Worm (Caenorhabditis elegans) whole organism, L4 larva: ENCODE measurements around the gene twnk-1.

Source experiments
- D1046.2 ChIP-seq: fragments of 200-800 bp; sonication (Bioruptor generic); IDR thresholded peaks from 2 replicates; pipeline ENCODE4 v1.3.6; 2022; ENCODE audit warnings: missing genetic modification characterization, missing compliant biosample characterization
- F37D6.2 ChIP-seq: sonication (generic microtip); optimal IDR thresholded peaks from 2 replicates; lab custom pipeline; 2016; ENCODE audit warnings: mild to moderate bottlenecking, missing genetic modification characterization, missing compliant biosample characterization
- F44E2.7 ChIP-seq: fragments of 200-800 bp; sonication (Bioruptor generic); IDR thresholded peaks from 2 replicates; pipeline ENCODE4 v2.1.2; 2022; ENCODE audit warnings: missing genetic modification characterization, missing compliant biosample characterization
- F49E8.2 ChIP-seq: sonication (generic microtip); optimal IDR thresholded peaks from 2 replicates; lab custom pipeline; 2016; ENCODE audit warnings: missing compliant biosample characterization, mild to moderate bottlenecking, missing genetic modification characterization, borderline replicate concordance
- T20F7.1 ChIP-seq: fragments of 200-800 bp; sonication (Bioruptor generic); optimal IDR thresholded peaks from 2 replicates; lab custom pipeline; 2018; ENCODE audit warnings: mild to moderate bottlenecking, missing genetic modification characterization, missing compliant biosample characterization
- T26A8.4 ChIP-seq: fragments of 200-800 bp; sonication (Bioruptor generic); IDR thresholded peaks from 2 replicates; pipeline ENCODE4 v1.3.6; 2022; ENCODE audit warnings: missing genetic modification characterization, missing compliant biosample characterization
- Y105C5A.15 ChIP-seq: fragments of 200-800 bp; sonication (Bioruptor generic); IDR thresholded peaks from 2 replicates; pipeline ENCODE4 v1.3.6; 2022; ENCODE audit warnings: missing genetic modification characterization, missing compliant biosample characterization
- Y48G9A.11 ChIP-seq: fragments of 200-800 bp; sonication (Bioruptor generic); IDR thresholded peaks from 2 replicates; pipeline ENCODE4 v1.3.6; 2022; ENCODE audit warnings: missing genetic modification reagents, missing genetic modification characterization, missing compliant biosample characterization
- Y75B8A.6 ChIP-seq: fragments of 200-800 bp; sonication (Bioruptor generic); IDR thresholded peaks from 2 replicates; pipeline ENCODE4 v1.3.6; 2022; ENCODE audit warnings: missing genetic modification reagents, missing genetic modification characterization, missing compliant biosample characterization
- aha-1 ChIP-seq: fragments of 150-350 bp; peaks from one replicate; lab custom pipeline; 2014; ENCODE audit warnings: missing biosample characterization, missing genetic modification characterization
- arid-1 ChIP-seq: fragments of 200-800 bp; sonication (Bioruptor generic); conservative IDR thresholded peaks from 2 replicates; pipeline ENCODE4 v1.3.6; 2022; ENCODE audit warnings: missing genetic modification reagents, missing genetic modification characterization, missing compliant biosample characterization
- attf-4 ChIP-seq: sonication (generic microtip); optimal IDR thresholded peaks from 3 replicates; lab custom pipeline; 2017; ENCODE audit warnings: missing biosample characterization, missing genetic modification characterization
- cey-2 ChIP-seq: sonication (generic microtip); optimal IDR thresholded peaks from 3 replicates; lab custom pipeline; 2017; ENCODE audit warnings: missing genetic modification characterization, mild to moderate bottlenecking, missing compliant biosample characterization, antibody characterized with exemption, borderline replicate concordance; ENCODE audit not compliant: insufficient read depth
- ctbp-1 ChIP-seq: fragments of 200-800 bp; sonication (Bioruptor generic); IDR thresholded peaks from 2 replicates; pipeline ENCODE4 v1.3.6; 2022; ENCODE audit warnings: missing genetic modification reagents, missing genetic modification characterization, missing compliant biosample characterization
- daf-16 ChIP-seq, 3 experiments: sonication (generic microtip); optimal IDR thresholded peaks; 2 replicates each; lab custom pipeline; 2016 to 2017; ENCODE audit warnings: missing genetic modification characterization in 3 of 3, missing genetic modification reagents in 3 of 3, mild to moderate bottlenecking in 2 of 3, missing compliant biosample characterization in 2 of 3, missing biosample characterization in 1 of 3, moderate library complexity in 1 of 3
- dmd-6 ChIP-seq: fragments of 200-800 bp; sonication (Bioruptor generic); IDR thresholded peaks from 2 replicates; pipeline ENCODE4 v1.3.6; 2022; ENCODE audit warnings: missing genetic modification reagents, missing genetic modification characterization, missing compliant biosample characterization
- dmd-8 ChIP-seq: fragments of 200-800 bp; sonication (Bioruptor generic); IDR thresholded peaks from 2 replicates; pipeline ENCODE4 v1.3.6; 2022; ENCODE audit warnings: missing genetic modification characterization, missing compliant biosample characterization
- dve-1 ChIP-seq: sonication (generic microtip); optimal IDR thresholded peaks from 2 replicates; lab custom pipeline; 2017; ENCODE audit warnings: antibody characterized with exemption, mild to moderate bottlenecking, missing genetic modification characterization, missing compliant biosample characterization; ENCODE audit not compliant: insufficient read depth
- fos-1 ChIP-seq: fragments of 150-350 bp; optimal IDR thresholded peaks from 2 replicates; lab custom pipeline; 2014; ENCODE audit warnings: missing biosample characterization, missing genetic modification characterization
- gei-8 ChIP-seq: fragments of 200-800 bp; sonication (Bioruptor generic); optimal IDR thresholded peaks from 2 replicates; lab custom pipeline; 2018; ENCODE audit warnings: mild to moderate bottlenecking, missing genetic modification characterization, missing compliant biosample characterization
- hlh-11 ChIP-seq: fragments of 200-800 bp; sonication (Bioruptor generic); optimal IDR thresholded peaks from 2 replicates; lab custom pipeline; 2018; ENCODE audit warnings: mild to moderate bottlenecking, missing genetic modification characterization, missing compliant biosample characterization
- hlh-30 ChIP-seq: sonication (generic microtip); optimal IDR thresholded peaks from 2 replicates; lab custom pipeline; 2017; ENCODE audit warnings: antibody characterized with exemption, mild to moderate bottlenecking, missing genetic modification characterization, missing compliant biosample characterization; ENCODE audit not compliant: insufficient read depth
- hmg-1.1 ChIP-seq: fragments of 200-800 bp; sonication (Bioruptor generic); IDR thresholded peaks from 2 replicates; pipeline ENCODE4 v1.3.6; 2022; ENCODE audit warnings: missing genetic modification reagents, missing genetic modification characterization, missing compliant biosample characterization
- lim-7 ChIP-seq: fragments of 200-800 bp; sonication (Bioruptor generic); IDR thresholded peaks from 2 replicates; pipeline ENCODE4 v1.3.6; 2022; ENCODE audit warnings: missing genetic modification characterization, missing compliant biosample characterization
- lin-1 ChIP-seq: fragments of 200-800 bp; sonication (Bioruptor generic); IDR thresholded peaks from 2 replicates; pipeline ENCODE4 v1.3.6; 2022; ENCODE audit warnings: missing genetic modification reagents, missing genetic modification characterization, missing compliant biosample characterization
- lin-38 ChIP-seq: fragments of 200-800 bp; sonication (Bioruptor generic); IDR thresholded peaks from 2 replicates; pipeline ENCODE4 v1.3.6; 2022; ENCODE audit warnings: missing genetic modification reagents, missing genetic modification characterization, missing compliant biosample characterization
- madf-5 ChIP-seq, 2 experiments: fragments of 200-800 bp; sonication (Bioruptor generic); IDR thresholded peaks; 2 replicates each; pipeline ENCODE4 v1.3.6; 2022; ENCODE audit warnings: missing compliant biosample characterization in 2 of 2, missing genetic modification characterization in 2 of 2
- mdt-29 ChIP-seq: fragments of 200-800 bp; sonication (Bioruptor generic); IDR thresholded peaks from 2 replicates; pipeline ENCODE4 v1.3.6; 2022; ENCODE audit warnings: missing genetic modification reagents, missing genetic modification characterization, missing compliant biosample characterization
- mes-2 ChIP-seq: sonication (generic microtip); optimal IDR thresholded peaks from 2 replicates; lab custom pipeline; 2016; ENCODE audit warnings: missing genotype, mild to moderate bottlenecking, missing genetic modification characterization, missing compliant biosample characterization; ENCODE audit not compliant: poor library complexity, severe bottlenecking
- mxl-3 ChIP-seq: fragments of 200-800 bp; sonication (Bioruptor generic); optimal IDR thresholded peaks from 2 replicates; lab custom pipeline; 2018; ENCODE audit warnings: mild to moderate bottlenecking, missing genetic modification characterization, missing compliant biosample characterization
- nhr-10 ChIP-seq: fragments of 150-350 bp; optimal IDR thresholded peaks from 2 replicates; lab custom pipeline; 2014; ENCODE audit warnings: missing biosample characterization, missing genetic modification characterization
- nhr-102 ChIP-seq: sonication (generic microtip); optimal IDR thresholded peaks from 2 replicates; lab custom pipeline; 2016; ENCODE audit warnings: mild to moderate bottlenecking, missing genetic modification characterization, moderate library complexity, missing compliant biosample characterization
- nhr-237 ChIP-seq: sonication (generic microtip); optimal IDR thresholded peaks from 2 replicates; lab custom pipeline; 2017; ENCODE audit warnings: missing biosample characterization, missing genetic modification characterization
- nhr-41 ChIP-seq: fragments of 200-800 bp; sonication (Bioruptor generic); IDR thresholded peaks from 2 replicates; pipeline ENCODE4 v1.3.6; 2022; ENCODE audit warnings: missing genetic modification reagents, missing genetic modification characterization, missing compliant biosample characterization
- nhr-6 ChIP-seq: fragments of 150-350 bp; optimal IDR thresholded peaks from 2 replicates; lab custom pipeline; 2014; ENCODE audit warnings: missing biosample characterization, missing genetic modification characterization
- nhr-76 ChIP-seq: fragments of 150-350 bp; optimal IDR thresholded peaks from 2 replicates; lab custom pipeline; 2014; ENCODE audit warnings: missing biosample characterization, missing genetic modification characterization
- nhr-77 ChIP-seq: fragments of 150-350 bp; optimal IDR thresholded peaks from 2 replicates; lab custom pipeline; 2014; ENCODE audit warnings: missing biosample characterization, missing genetic modification characterization
- pha-4 ChIP-seq, 2 experiments: fragments of 150-350 bp in 1 of 2; fragments of 200-800 bp in 1 of 2; sonication (Bioruptor generic) in 1 of 2; IDR thresholded peaks in 1 of 2; optimal IDR thresholded peaks in 1 of 2; 2 replicates each; pipeline versions ENCODE4 v1.3.6 to Lab custom; 2014 to 2022; ENCODE audit warnings: missing genetic modification characterization in 2 of 2, missing genetic modification reagents in 2 of 2, missing biosample characterization in 1 of 2, missing compliant biosample characterization in 1 of 2
- skn-1 ChIP-seq: fragments of 150-350 bp; optimal IDR thresholded peaks from 2 replicates; lab custom pipeline; 2014; ENCODE audit warnings: missing biosample characterization, missing genetic modification characterization
- snpc-1.2 ChIP-seq: fragments of 200-800 bp; sonication (Bioruptor generic); IDR thresholded peaks from 2 replicates; pipeline ENCODE4 v1.3.6; 2022; ENCODE audit warnings: missing genetic modification reagents, missing genetic modification characterization, missing compliant biosample characterization
- spr-3 ChIP-seq: fragments of 200-800 bp; sonication (Bioruptor generic); optimal IDR thresholded peaks from 2 replicates; lab custom pipeline; 2018; ENCODE audit warnings: mild to moderate bottlenecking, missing genetic modification characterization, missing compliant biosample characterization
- tag-97 ChIP-seq: fragments of 200-800 bp; sonication (Bioruptor generic); IDR thresholded peaks from 2 replicates; pipeline ENCODE4 v1.3.6; 2022; ENCODE audit warnings: missing genetic modification characterization, missing compliant biosample characterization
- tra-1 ChIP-seq: fragments of 200-800 bp; sonication (Bioruptor generic); IDR thresholded peaks from 2 replicates; pipeline ENCODE4 v1.3.6; 2022; ENCODE audit warnings: missing genetic modification reagents, missing genetic modification characterization, missing compliant biosample characterization
- unc-39 ChIP-seq: sonication (generic microtip); optimal IDR thresholded peaks from 2 replicates; lab custom pipeline; 2017; ENCODE audit warnings: missing biosample characterization, missing genetic modification characterization
- unc-62 ChIP-seq, 3 experiments: fragments of 150-350 bp in 1 of 3; sonication (generic microtip); optimal IDR thresholded peaks in 2 of 3; peaks in 1 of 3; 1 replicate in 1 of 3; 2 replicates in 2 of 3; lab custom pipeline; 2014 to 2017; ENCODE audit warnings: missing biosample characterization in 3 of 3, missing genetic modification characterization in 3 of 3, missing genetic modification reagents in 3 of 3, missing genotype in 1 of 3
- vab-7 ChIP-seq: fragments of 200-800 bp; sonication (Bioruptor generic); IDR thresholded peaks from 2 replicates; pipeline ENCODE4 v1.3.6; 2022; ENCODE audit warnings: missing genetic modification reagents, missing genetic modification characterization, missing compliant biosample characterization
- zag-1 ChIP-seq: fragments of 150-350 bp; optimal IDR thresholded peaks from 2 replicates; lab custom pipeline; 2014; ENCODE audit warnings: missing biosample characterization, missing genetic modification characterization
- zfp-2 ChIP-seq: sonication (generic microtip); optimal IDR thresholded peaks from 2 replicates; lab custom pipeline; 2016; ENCODE audit warnings: mild to moderate bottlenecking, missing genetic modification characterization, missing compliant biosample characterization
- zip-11 ChIP-seq: fragments of 200-800 bp; sonication (Bioruptor generic); IDR thresholded peaks from 2 replicates; pipeline ENCODE4 v1.3.6; 2022; ENCODE audit warnings: missing genetic modification characterization, missing compliant biosample characterization
- ztf-7 ChIP-seq: fragments of 150-350 bp; optimal IDR thresholded peaks from 2 replicates; lab custom pipeline; 2014; ENCODE audit warnings: missing biosample characterization, missing genetic modification characterization

The twnk-1 gene

DNA sequence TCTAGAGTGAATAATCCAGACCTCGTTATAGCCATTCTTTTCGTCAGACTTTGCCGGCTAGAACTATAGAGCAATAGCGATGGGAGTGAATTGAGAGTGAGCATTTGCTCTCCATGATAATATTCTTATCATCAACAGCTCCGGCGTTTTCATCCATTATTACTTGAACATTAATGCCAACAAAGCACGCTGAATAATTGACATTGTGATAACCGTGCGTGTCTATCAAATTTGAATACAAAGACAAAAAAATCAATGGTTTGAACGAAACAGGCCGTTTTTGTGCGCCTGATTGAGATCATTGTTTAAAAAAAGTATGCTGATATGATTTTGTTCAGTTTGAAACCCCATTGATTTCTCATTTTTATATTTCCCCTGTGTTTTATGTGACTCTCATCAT is 48.6 kb downstream of the twnk-1 start, which contains the start of gene dct-11:
TSS of gene dct-11 (minus strand) at position 136 of the 400 bp plus-strand sequence.
- TF ChIP-seq aha-1 (tag; lab: Kevin White, UChicago): peak; percentile 81
- TF ChIP-seq nhr-76 (tag; lab: Kevin White, UChicago): no peak
- TF ChIP-seq ztf-7 (tag; lab: Kevin White, UChicago): no peak
- no peak for TF ChIP-seq snpc-1.2
- no peak for TF ChIP-seq spr-3
- TF ChIP-seq Y48G9A.11 (GFP tag; lab: Robert Waterston, UW): no peak
- TF ChIP-seq zag-1 (tag; lab: Kevin White, UChicago): no peak
- TF ChIP-seq lim-7 (GFP tag; lab: Robert Waterston, UW): no peak
- TF ChIP-seq unc-62 (GFP tag; optimal IDR thresholded peaks at IDR 0.05 in 1 of 2; lab: Kevin White, UChicago): no peak
- no peak for TF ChIP-seq unc-62 (tag; optimal IDR thresholded peaks at IDR 0.05; lab: Kevin White, UChicago)
- TF ChIP-seq skn-1 (tag; lab: Kevin White, UChicago): no peak
- no peak for TF ChIP-seq pha-4 (GFP tag; IDR thresholded peaks at IDR 0.05; lab: Robert Waterston, UW)
- no peak for TF ChIP-seq pha-4 (tag; optimal IDR thresholded peaks at IDR 0.05; lab: Kevin White, UChicago)
- TF ChIP-seq unc-39 (tag; lab: Kevin White, UChicago): no peak
- peak; percentile 32 for TF ChIP-seq mes-2 (tag; lab: Kevin White, UChicago)
- no peak for TF ChIP-seq cey-2 (tag; lab: Kevin White, UChicago)
- TF ChIP-seq F37D6.2 (tag; lab: Kevin White, UChicago): no peak
- no peak for TF ChIP-seq nhr-41
- peak; percentile 60 for TF ChIP-seq hlh-30
- no peak for TF ChIP-seq attf-4
- peak; percentile 59 for TF ChIP-seq dve-1 (tag; lab: Kevin White, UChicago)
- TF ChIP-seq ctbp-1 (GFP tag; lab: Robert Waterston, UW): no peak
- TF ChIP-seq nhr-6 (tag; lab: Kevin White, UChicago): no peak
- no peak for TF ChIP-seq T20F7.1 (GFP tag; lab: Kevin White, UChicago)
- TF ChIP-seq F44E2.7 (GFP tag; lab: Robert Waterston, UW): no peak
- no peak for TF ChIP-seq tag-97
- no peak for TF ChIP-seq nhr-237
- TF ChIP-seq hlh-11 (tag; lab: Kevin White, UChicago): peak; percentile 72
- no peak for TF ChIP-seq Y105C5A.15 (GFP tag; lab: Robert Waterston, UW)
- TF ChIP-seq gei-8: no peak
- no peak for TF ChIP-seq mdt-29 (GFP tag; lab: Robert Waterston, UW)
- peak; percentile 88 for TF ChIP-seq dmd-6 (GFP tag; lab: Robert Waterston, UW)
- no peak for TF ChIP-seq zfp-2 (tag; lab: Kevin White, UChicago)
- TF ChIP-seq hmg-1.1 (GFP tag; lab: Robert Waterston, UW): no peak
- no peak for TF ChIP-seq D1046.2 (GFP tag; lab: Robert Waterston, UW)
- TF ChIP-seq daf-16 (GFP tag; optimal IDR thresholded peaks at IDR 0.05; lab: Kevin White, UChicago): peak in 1 of 2 experiments; percentile 40
- peak; percentile 72 for TF ChIP-seq daf-16 (tag; optimal IDR thresholded peaks at IDR 0.05; lab: Kevin White, UChicago)
- TF ChIP-seq zip-11: no peak
- no peak for TF ChIP-seq nhr-10 (tag; lab: Kevin White, UChicago)
- no peak for TF ChIP-seq F49E8.2
- TF ChIP-seq T26A8.4: no peak
- TF ChIP-seq mxl-3: no peak
- TF ChIP-seq madf-5 (GFP tag; IDR thresholded peaks at IDR 0.05; lab: Robert Waterston, UW): no peak
- TF ChIP-seq vab-7: no peak
- TF ChIP-seq tra-1 (GFP tag; lab: Robert Waterston, UW): peak; percentile 68; the same call in 1 of the 2 replicates
- TF ChIP-seq fos-1: no peak
- no peak for TF ChIP-seq Y75B8A.6
- TF ChIP-seq dmd-8: no peak
- TF ChIP-seq nhr-102: no peak
- 0 out of 2 replicates have a peak, but pooled peaks have one; percentile 19 for TF ChIP-seq lin-1 (GFP tag; lab: Robert Waterston, UW)
- no peak for TF ChIP-seq arid-1 (GFP tag; lab: Robert Waterston, UW)
- TF ChIP-seq lin-38 (GFP tag; lab: Robert Waterston, UW): no peak
- no peak for TF ChIP-seq nhr-77
